Fruit fly (Drosophila melanogaster): ENCODE results near the gene CG42709.
A peak's percentile ranks its signal among the peaks of the same experiment; 100 is the strongest.

The CG42709 gene

dm6 chr3L:12802443-12802865 is 12.5 kb downstream of the CG42709 start (continued):
- no peak for TF ChIP-seq CG14667 (GFP tag; IDR thresholded peaks at IDR 0.05)
- TF ChIP-seq Sry-β (GFP tag; optimal IDR thresholded peaks at IDR 0.05) = no peak
- TF ChIP-seq sna (GFP tag; IDR thresholded peaks at IDR 0.05; ENCODE audit: partially characterized antibody) = no peak
- TF ChIP-seq lov (optimal IDR thresholded peaks at IDR 0.05) = no peak
- TF ChIP-seq lov (GFP tag; IDR thresholded peaks at IDR 0.05) = no peak
- TF ChIP-seq CG17186 (GFP tag; optimal IDR thresholded peaks at IDR 0.05) = no peak
- no peak for TF ChIP-seq ash1 (GFP tag; optimal IDR thresholded peaks at IDR 0.05)
- no peak for TF ChIP-seq CG3847 (GFP tag; IDR thresholded peaks at IDR 0.05)
- TF ChIP-seq CG11398 (GFP tag; optimal IDR thresholded peaks at IDR 0.05) = no peak
- peak; percentile 43; the same call in 1 of the 2 replicates for TF ChIP-seq HLH3B (GFP tag; IDR thresholded peaks at IDR 0.05)
- TF ChIP-seq CG12744 (GFP tag; optimal IDR thresholded peaks at IDR 0.05) = peak; percentile 18
- TF ChIP-seq CG15514 (GFP tag; optimal IDR thresholded peaks at IDR 0.05) = peak; percentile 5
- TF ChIP-seq Doc2 (GFP tag; IDR thresholded peaks at IDR 0.05) = no peak
- TF ChIP-seq NFAT (GFP tag; IDR thresholded peaks at IDR 0.05) = no peak
- TF ChIP-seq en (GFP tag; optimal IDR thresholded peaks at IDR 0.05) = no peak
- no peak for TF ChIP-seq Abd-B (GFP tag; optimal IDR thresholded peaks at IDR 0.05)
- TF ChIP-seq otp (GFP tag; IDR thresholded peaks at IDR 0.05) = no peak
- TF ChIP-seq CG10462 (GFP tag; optimal IDR thresholded peaks at IDR 0.05) = no peak
- no peak for TF ChIP-seq CG10565 (GFP tag; optimal IDR thresholded peaks at IDR 0.05)
- TF ChIP-seq CG33557 (GFP tag; optimal IDR thresholded peaks at IDR 0.05) = no peak
- TF ChIP-seq Drgx (GFP tag; IDR thresholded peaks at IDR 0.05) = peak; percentile 85
- TF ChIP-seq CG8281 (tag; optimal IDR thresholded peaks at IDR 0.05) = no peak
- TF ChIP-seq CG10654 (GFP tag; optimal IDR thresholded peaks at IDR 0.05) = no peak
- TF ChIP-seq gsb-n (tag; optimal IDR thresholded peaks at IDR 0.05) = no peak
- TF ChIP-seq CG2129 (GFP tag; IDR thresholded peaks at IDR 0.05; ENCODE audit: partially characterized antibody) = no peak
- no peak for TF ChIP-seq Ravus (GFP tag; IDR thresholded peaks at IDR 0.05)
- TF ChIP-seq lmd (GFP tag; IDR thresholded peaks at IDR 0.05) = no peak
- TF ChIP-seq scrt (GFP tag; optimal IDR thresholded peaks at IDR 0.05) = peak; percentile 11
- TF ChIP-seq Max (GFP tag; optimal IDR thresholded peaks at IDR 0.05) = no peak
- no peak for TF ChIP-seq slbo (GFP tag; IDR thresholded peaks at IDR 0.05)
- peak; percentile 54 for TF ChIP-seq lab (GFP tag; optimal IDR thresholded peaks at IDR 0.05)
- TF ChIP-seq Nf-YC (tag; optimal IDR thresholded peaks at IDR 0.05) = no peak
- peak; percentile 40 for TF ChIP-seq CG7987 (GFP tag; optimal IDR thresholded peaks at IDR 0.05)
- TF ChIP-seq btn (GFP tag; optimal IDR thresholded peaks at IDR 0.05) = no peak
- no peak for TF ChIP-seq Antp (GFP tag; optimal IDR thresholded peaks at IDR 0.05)
- TF ChIP-seq CG3995 (GFP tag; optimal IDR thresholded peaks at IDR 0.05) = no peak
- no peak for TF ChIP-seq unpg (GFP tag; optimal IDR thresholded peaks at IDR 0.05)
- TF ChIP-seq CG14441 (GFP tag; IDR thresholded peaks at IDR 0.05) = no peak
- no peak for TF ChIP-seq Opbp (GFP tag; IDR thresholded peaks at IDR 0.05; ENCODE audit: partially characterized antibody)
- TF ChIP-seq CG11723 (GFP tag; optimal IDR thresholded peaks at IDR 0.05) = no peak
- TF ChIP-seq bab2 (GFP tag; optimal IDR thresholded peaks at IDR 0.05) = no peak
- TF ChIP-seq Ssrp (tag; optimal IDR thresholded peaks at IDR 0.05) = no peak
- no peak for TF ChIP-seq tap (tag; optimal IDR thresholded peaks at IDR 0.05)
- no peak for TF ChIP-seq fd102C (GFP tag; optimal IDR thresholded peaks at IDR 0.05)
- peak; percentile 17 for TF ChIP-seq CG15601 (tag; optimal IDR thresholded peaks at IDR 0.05)
- no peak for TF ChIP-seq tx (GFP tag; optimal IDR thresholded peaks at IDR 0.05)
- TF ChIP-seq Deaf1 (tag; optimal IDR thresholded peaks at IDR 0.05) = no peak
- TF ChIP-seq Nf-YB (GFP tag; optimal IDR thresholded peaks at IDR 0.05) = no peak
- TF ChIP-seq sc (optimal IDR thresholded peaks at IDR 0.05) = no peak
- no peak for TF ChIP-seq sc (GFP tag; optimal IDR thresholded peaks at IDR 0.05)
- TF ChIP-seq p53 (GFP tag; optimal IDR thresholded peaks at IDR 0.05) = no peak
- TF ChIP-seq CG3407 (GFP tag; optimal IDR thresholded peaks at IDR 0.05) = no peak
